Fruit fly (Drosophila melanogaster): Measurements from ENCODE around the gene Xrp1.

Gene Xrp1

dm6 chr3R:18928346-18928917 is 13.7 kb downstream of the Xrp1 start, which contains the start of gene Mpc1 (continued):
- no peak for TF ChIP-seq ATbp (GFP tag; optimal IDR thresholded peaks at IDR 0.05)
- peak; percentile 78 for TF ChIP-seq Sry-δ (GFP tag; optimal IDR thresholded peaks at IDR 0.05)
- peak; percentile 0 for TF ChIP-seq D19A (tag; optimal IDR thresholded peaks at IDR 0.05)
- peak; percentile 2 for TF ChIP-seq wek (GFP tag; optimal IDR thresholded peaks at IDR 0.05)
- TF ChIP-seq CG6791 (GFP tag; IDR thresholded peaks at IDR 0.05; ENCODE audit: partially characterized antibody), result peak; percentile 84
- TF ChIP-seq amos (GFP tag; IDR thresholded peaks at IDR 0.05; ENCODE audit: partially characterized antibody), result peak; percentile 85; the same call in 1 of the 2 replicates
- TF ChIP-seq tll (GFP tag; optimal IDR thresholded peaks at IDR 0.05), result peak in 1 of 2 experiments; percentile 20
- peak; percentile 39 for TF ChIP-seq sd (tag; optimal IDR thresholded peaks at IDR 0.05)
- peak; percentile 67 for TF ChIP-seq CG9797 (GFP tag; optimal IDR thresholded peaks at IDR 0.05)
- TF ChIP-seq hbn (GFP tag; IDR thresholded peaks at IDR 0.05; ENCODE audit: partially characterized antibody), result peak; percentile 61
- TF ChIP-seq fd102C (GFP tag; optimal IDR thresholded peaks at IDR 0.05), result no peak
- no peak for TF ChIP-seq CG17612 (GFP tag; IDR thresholded peaks at IDR 0.05)
- TF ChIP-seq bigmax (GFP tag; optimal IDR thresholded peaks at IDR 0.05), result peak; percentile 91
- no peak for TF ChIP-seq Atf-2 (GFP tag; optimal IDR thresholded peaks at IDR 0.05)
- peak; percentile 22 for TF ChIP-seq CG4617 (GFP tag; optimal IDR thresholded peaks at IDR 0.05; ENCODE audit: borderline replicate concordance)
- TF ChIP-seq CG18262 (tag; optimal IDR thresholded peaks at IDR 0.05), result no peak
- peak; percentile 77 for TF ChIP-seq CG16813 (GFP tag; IDR thresholded peaks at IDR 0.05; ENCODE audit: partially characterized antibody)
- no peak for TF ChIP-seq kni (GFP tag; optimal IDR thresholded peaks at IDR 0.05)
- peak; percentile 61 for TF ChIP-seq Xrp1 (GFP tag; IDR thresholded peaks at IDR 0.05)
- no peak for TF ChIP-seq Ravus (GFP tag; IDR thresholded peaks at IDR 0.05)
- no peak for TF ChIP-seq nerfin-1 (tag; optimal IDR thresholded peaks at IDR 0.05)
- no peak for TF ChIP-seq Jarid2 (GFP tag; optimal IDR thresholded peaks at IDR 0.05)
- TF ChIP-seq CG1602 (GFP tag; optimal IDR thresholded peaks at IDR 0.05), result no peak
- TF ChIP-seq row (GFP tag; IDR thresholded peaks at IDR 0.05), result peak; percentile 86
- 0 out of 2 replicates have a peak, but pooled peaks have one; percentile 64 for TF ChIP-seq sna (GFP tag; IDR thresholded peaks at IDR 0.05; ENCODE audit: partially characterized antibody)
- peak in 1 of 2 experiments; percentile 54 for TF ChIP-seq crp (GFP tag; optimal IDR thresholded peaks at IDR 0.05)
- TF ChIP-seq sqz (GFP tag; optimal IDR thresholded peaks at IDR 0.05), result peak; percentile 57
- TF ChIP-seq pfk (GFP tag; optimal IDR thresholded peaks at IDR 0.05), result no peak
- TF ChIP-seq CG17568 (GFP tag; optimal IDR thresholded peaks at IDR 0.05), result peak; percentile 39
- TF ChIP-seq inv (GFP tag; IDR thresholded peaks at IDR 0.05; ENCODE audit: partially characterized antibody), result peak; percentile 77
- TF ChIP-seq CG4328 (GFP tag; optimal IDR thresholded peaks at IDR 0.05), result peak; percentile 19
- TF ChIP-seq CG2712 (tag; optimal IDR thresholded peaks at IDR 0.05), result peak; percentile 24
- TF ChIP-seq CG2678 (tag; optimal IDR thresholded peaks at IDR 0.05), result peak; percentile 27
- TF ChIP-seq prd (optimal IDR thresholded peaks at IDR 0.05), result no peak
- TF ChIP-seq prd (GFP tag; IDR thresholded peaks at IDR 0.05), result 0 out of 3 replicates have a peak, but pooled peaks have one; percentile 4
- TF ChIP-seq CG10959 (GFP tag; IDR thresholded peaks at IDR 0.05), result no peak
- TF ChIP-seq CG18619 (GFP tag; optimal IDR thresholded peaks at IDR 0.05), result no peak
- no peak for TF ChIP-seq CG7839 (tag; optimal IDR thresholded peaks at IDR 0.05)
- TF ChIP-seq pzg (GFP tag; optimal IDR thresholded peaks at IDR 0.05), result peak; percentile 55
- no peak for TF ChIP-seq en (GFP tag; optimal IDR thresholded peaks at IDR 0.05)
- no peak for TF ChIP-seq sc (optimal IDR thresholded peaks at IDR 0.05)
- no peak for TF ChIP-seq sc (GFP tag; optimal IDR thresholded peaks at IDR 0.05)
- TF ChIP-seq CG2120 (GFP tag; optimal IDR thresholded peaks at IDR 0.05), result peak; percentile 30
- TF ChIP-seq CG3163 (GFP tag; optimal IDR thresholded peaks at IDR 0.05), result no peak
- TF ChIP-seq twi (tag; optimal IDR thresholded peaks at IDR 0.05), result no peak
- peak; percentile 86 for TF ChIP-seq Scr (GFP tag; IDR thresholded peaks at IDR 0.05; ENCODE audit: partially characterized antibody)
- TF ChIP-seq CG14014 (GFP tag; IDR thresholded peaks at IDR 0.05), result peak; percentile 41; the same call in 1 of the 2 replicates
- TF ChIP-seq grn (GFP tag; optimal IDR thresholded peaks at IDR 0.05), result no peak
- no peak for TF ChIP-seq H2.0 (GFP tag; IDR thresholded peaks at IDR 0.05)

All from whole organism, embryonic.